Fruit fly (Drosophila melanogaster) whole organism, embryonic: ENCODE data around the gene CG14082.

Experiments used
- CG10209 ChIP-seq: fragments of 200-800 bp; sonication (Bioruptor generic); optimal IDR thresholded peaks from 3 replicates; lab custom pipeline; 2017; ENCODE audit warnings: missing biosample characterization, mild to moderate bottlenecking, missing genetic modification characterization, missing genetic modification reagents
- CG10267 ChIP-seq: fragments of 200-800 bp; sonication (Bioruptor generic); optimal IDR thresholded peaks from 2 replicates; lab custom pipeline; 2018; ENCODE audit warnings: missing biosample characterization, mild to moderate bottlenecking, missing genetic modification characterization, moderate library complexity
- CG10565 ChIP-seq: fragments of 200-800 bp; sonication (Bioruptor generic); optimal IDR thresholded peaks from 3 replicates; lab custom pipeline; 2016; ENCODE audit warnings: missing biosample characterization, mild to moderate bottlenecking, missing genetic modification characterization
- CG11456 ChIP-seq: fragments of 200-800 bp; sonication (Bioruptor generic); IDR thresholded peaks from 3 replicates; pipeline ENCODE4 v1.3.6; 2022; ENCODE audit warnings: missing biosample characterization, missing genetic modification characterization
- CG11696 ChIP-seq: fragments of 200-800 bp; sonication (Bioruptor generic); IDR thresholded peaks from 2 replicates; pipeline ENCODE4 v1.3.6; 2022; ENCODE audit warnings: missing biosample characterization, missing genetic modification characterization
- CG12391 ChIP-seq: fragments of 200-800 bp; sonication (Bioruptor generic); optimal IDR thresholded peaks from 3 replicates; lab custom pipeline; 2018; ENCODE audit warnings: missing biosample characterization, mild to moderate bottlenecking, missing genetic modification characterization, moderate library complexity
- CG13775 ChIP-seq: fragments of 200-800 bp; sonication (Bioruptor generic); optimal IDR thresholded peaks from 3 replicates; lab custom pipeline; 2017; ENCODE audit warnings: missing biosample characterization, mild to moderate bottlenecking, missing genetic modification characterization
- CG13894 ChIP-seq: fragments of 200-800 bp; sonication (Bioruptor generic); optimal IDR thresholded peaks from 3 replicates; lab custom pipeline; 2018; ENCODE audit warnings: missing biosample characterization, mild to moderate bottlenecking, missing genetic modification characterization, moderate library complexity
- CG14667 ChIP-seq: fragments of 200-800 bp; sonication (Bioruptor generic); IDR thresholded peaks from 2 replicates; pipeline ENCODE4 v1.3.6; 2022; ENCODE audit warnings: missing biosample characterization, missing genetic modification characterization
- CG15696 ChIP-seq: fragments of 200-800 bp; sonication (Bioruptor generic); optimal IDR thresholded peaks from 2 replicates; lab custom pipeline; 2019; ENCODE audit warnings: missing biosample characterization, mild to moderate bottlenecking, missing genetic modification characterization, moderate library complexity
- CG1602 ChIP-seq: fragments of 200-800 bp; sonication (Bioruptor generic); optimal IDR thresholded peaks from 3 replicates; lab custom pipeline; 2016; ENCODE audit warnings: missing biosample characterization, missing genetic modification characterization
- CG18764 ChIP-seq: fragments of 200-800 bp; sonication (Bioruptor generic); optimal IDR thresholded peaks from 3 replicates; lab custom pipeline; 2016; ENCODE audit warnings: missing biosample characterization, missing genetic modification characterization
- CG2120 ChIP-seq: fragments of 200-800 bp; sonication (Bioruptor generic); optimal IDR thresholded peaks from 3 replicates; lab custom pipeline; 2016; ENCODE audit warnings: missing biosample characterization, missing genetic modification characterization
- CG3281 ChIP-seq: fragments of 200-800 bp; sonication (Bioruptor generic); optimal IDR thresholded peaks from 3 replicates; lab custom pipeline; 2017; ENCODE audit warnings: missing biosample characterization, mild to moderate bottlenecking, missing genetic modification characterization
- CG4820 ChIP-seq: fragments of 200-800 bp; sonication (Bioruptor generic); optimal IDR thresholded peaks from 3 replicates; lab custom pipeline; 2016; ENCODE audit warnings: missing biosample characterization, missing genetic modification characterization
- CG6854 ChIP-seq: fragments of 200-800 bp; sonication (Bioruptor generic); optimal IDR thresholded peaks from 3 replicates; lab custom pipeline; 2017; ENCODE audit warnings: missing biosample characterization, mild to moderate bottlenecking, missing genetic modification characterization
- CG8924 ChIP-seq: fragments of 200-800 bp; optimal IDR thresholded peaks from 3 replicates; lab custom pipeline; 2019; ENCODE audit warnings: missing biosample characterization, mild to moderate bottlenecking, missing genetic modification characterization, moderate library complexity
- CG9437 ChIP-seq: fragments of 200-800 bp; sonication (Bioruptor generic); optimal IDR thresholded peaks from 2 replicates; lab custom pipeline; 2018; ENCODE audit warnings: missing biosample characterization, mild to moderate bottlenecking, missing genetic modification characterization
- CHES-1-like ChIP-seq: fragments of 200-800 bp; sonication (Bioruptor generic); optimal IDR thresholded peaks from 2 replicates; lab custom pipeline; 2016; ENCODE audit warnings: missing biosample characterization, missing genetic modification characterization
- D19A ChIP-seq: fragments of 200-800 bp; optimal IDR thresholded peaks from 3 replicates; lab custom pipeline; 2019; ENCODE audit warnings: missing biosample characterization, mild to moderate bottlenecking, missing genetic modification characterization, moderate library complexity
- Dbx ChIP-seq: fragments of 200-800 bp; sonication (Bioruptor generic); IDR thresholded peaks from 3 replicates; pipeline ENCODE4 v1.3.6; 2022; ENCODE audit warnings: missing biosample characterization, missing genetic modification characterization
- Drgx ChIP-seq: fragments of 200-800 bp; sonication (Bioruptor generic); IDR thresholded peaks from 2 replicates; pipeline ENCODE4 v1.3.6; 2022; ENCODE audit warnings: missing biosample characterization, missing genetic modification characterization
- E2f2 ChIP-seq: fragments of 200-800 bp; sonication (Bioruptor generic); IDR thresholded peaks from 2 replicates; pipeline ENCODE4 v1.3.6; 2022; ENCODE audit warnings: missing biosample characterization, missing genetic modification characterization
- Fer2 ChIP-seq: fragments of 200-800 bp; sonication (Bioruptor generic); optimal IDR thresholded peaks from 2 replicates; lab custom pipeline; 2018; ENCODE audit warnings: missing biosample characterization, mild to moderate bottlenecking, missing genetic modification characterization, moderate library complexity
- HHEX ChIP-seq: fragments of 200-800 bp; sonication (Bioruptor generic); optimal IDR thresholded peaks from 3 replicates; lab custom pipeline; 2017; ENCODE audit warnings: missing biosample characterization, mild to moderate bottlenecking, missing genetic modification characterization, missing genetic modification reagents
- Hsf ChIP-seq: fragments of 200-800 bp; sonication (Bioruptor generic); optimal IDR thresholded peaks from 3 replicates; lab custom pipeline; 2016; ENCODE audit warnings: missing biosample characterization, missing genetic modification characterization
- Mrtf ChIP-seq: fragments of 200-800 bp; sonication (Bioruptor generic); IDR thresholded peaks from 3 replicates; pipeline ENCODE4 v1.3.6; 2022; ENCODE audit warnings: missing biosample characterization, missing genetic modification characterization
- Pdp1 ChIP-seq, 2 experiments: fragments of 200-800 bp; sonication (Bioruptor generic); optimal IDR thresholded peaks; 3 replicates each; lab custom pipeline; 2016; ENCODE audit warnings: missing biosample characterization in 2 of 2, missing genetic modification characterization in 2 of 2, mild to moderate bottlenecking in 1 of 2, moderate library complexity in 1 of 2
- az2 ChIP-seq: fragments of 200-800 bp; sonication (Bioruptor generic); optimal IDR thresholded peaks from 3 replicates; lab custom pipeline; 2016; ENCODE audit warnings: missing biosample characterization, missing genetic modification characterization
- dimm ChIP-seq: fragments of 200-800 bp; sonication (Bioruptor generic); IDR thresholded peaks from 2 replicates; pipeline ENCODE4 v1.3.6; 2022; ENCODE audit warnings: missing biosample characterization, missing genetic modification characterization
- ewg ChIP-seq: fragments of 200-800 bp; sonication (Bioruptor generic); optimal IDR thresholded peaks from 3 replicates; lab custom pipeline; 2017; ENCODE audit warnings: mild to moderate bottlenecking, missing biosample characterization, missing genetic modification reagents, missing genetic modification characterization
- fu2 ChIP-seq: fragments of 200-800 bp; sonication (Bioruptor generic); optimal IDR thresholded peaks from 2 replicates; lab custom pipeline; 2016; ENCODE audit warnings: missing biosample characterization, missing genetic modification characterization
- gcm ChIP-seq: fragments of 200-800 bp; sonication (Bioruptor generic); optimal IDR thresholded peaks from 2 replicates; lab custom pipeline; 2019; ENCODE audit warnings: missing biosample characterization, mild to moderate bottlenecking, missing genetic modification characterization, moderate library complexity
- gfzf ChIP-seq: fragments of 200-800 bp; sonication (Bioruptor generic); optimal IDR thresholded peaks from 2 replicates; lab custom pipeline; 2016; ENCODE audit warnings: missing biosample characterization, mild to moderate bottlenecking, missing genetic modification characterization, moderate library complexity
- ham ChIP-seq: fragments of 200-800 bp; sonication (Bioruptor generic); IDR thresholded peaks from 2 replicates; pipeline ENCODE4 v1.3.6; 2022; ENCODE audit warnings: missing biosample characterization, missing genetic modification characterization
- ind ChIP-seq: fragments of 200-800 bp; sonication (Bioruptor generic); optimal IDR thresholded peaks from 3 replicates; lab custom pipeline; 2016; ENCODE audit warnings: missing biosample characterization, missing genetic modification characterization
- kni ChIP-seq: fragments of 200-800 bp; sonication (Bioruptor generic); optimal IDR thresholded peaks from 3 replicates; lab custom pipeline; 2017; ENCODE audit warnings: mild to moderate bottlenecking, missing biosample characterization, missing genetic modification reagents, missing genetic modification characterization
- luna ChIP-seq: fragments of 200-800 bp; sonication (Bioruptor generic); optimal IDR thresholded peaks from 2 replicates; lab custom pipeline; 2016; ENCODE audit warnings: missing biosample characterization, missing genetic modification characterization
- oc ChIP-seq: fragments of 200-800 bp; sonication (Bioruptor generic); optimal IDR thresholded peaks from 2 replicates; lab custom pipeline; 2018; ENCODE audit warnings: missing biosample characterization, mild to moderate bottlenecking, missing genetic modification characterization, moderate library complexity
- odd ChIP-seq: fragments of 200-800 bp; sonication (Bioruptor generic); optimal IDR thresholded peaks from 2 replicates; lab custom pipeline; 2017; ENCODE audit warnings: missing biosample characterization, mild to moderate bottlenecking, missing genetic modification characterization
- pho ChIP-seq: fragments of 200-800 bp; sonication (Bioruptor generic); optimal IDR thresholded peaks from 2 replicates; lab custom pipeline; 2016; ENCODE audit warnings: missing biosample characterization, missing genetic modification characterization
- phol ChIP-seq: fragments of 200-800 bp; sonication (Bioruptor generic); optimal IDR thresholded peaks from 3 replicates; lab custom pipeline; 2018; ENCODE audit warnings: missing biosample characterization, mild to moderate bottlenecking, missing genetic modification characterization, moderate library complexity
- prd ChIP-seq, 3 experiments: fragments of >200 bp in 2 of 3; fragments of 200-800 bp in 1 of 3; sonication (Bioruptor generic) in 1 of 3; optimal IDR thresholded peaks in 2 of 3; IDR thresholded peaks in 1 of 3; 2 replicates in 2 of 3; 3 replicates in 1 of 3; pipeline versions ENCODE4 v1.3.6 to Lab custom; 2017 to 2022; ENCODE audit warnings: missing biosample characterization in 1 of 3, missing genetic modification characterization in 1 of 3
- ranshi ChIP-seq: fragments of 200-800 bp; sonication (Bioruptor generic); IDR thresholded peaks from 2 replicates; pipeline ENCODE4 v1.3.6; 2022; ENCODE audit warnings: missing biosample characterization, missing genetic modification characterization
- row ChIP-seq: fragments of 200-800 bp; sonication (Bioruptor generic); IDR thresholded peaks from 3 replicates; pipeline ENCODE4 v1.3.6; 2022; ENCODE audit warnings: missing biosample characterization, missing genetic modification characterization
- run ChIP-seq: fragments of 200-800 bp; sonication (Bioruptor generic); optimal IDR thresholded peaks from 3 replicates; lab custom pipeline; 2018; ENCODE audit warnings: missing biosample characterization, mild to moderate bottlenecking, missing genetic modification characterization
- tio ChIP-seq: fragments of 200-800 bp; sonication (Bioruptor generic); optimal IDR thresholded peaks from 2 replicates; lab custom pipeline; 2017; ENCODE audit warnings: missing biosample characterization, missing genetic modification characterization, inconsistent platforms
- zfh2 ChIP-seq: fragments of 200-800 bp; sonication (Bioruptor generic); optimal IDR thresholded peaks from 2 replicates; lab custom pipeline; 2016; ENCODE audit warnings: missing biosample characterization, missing genetic modification characterization

Gene CG14082

DNA sequence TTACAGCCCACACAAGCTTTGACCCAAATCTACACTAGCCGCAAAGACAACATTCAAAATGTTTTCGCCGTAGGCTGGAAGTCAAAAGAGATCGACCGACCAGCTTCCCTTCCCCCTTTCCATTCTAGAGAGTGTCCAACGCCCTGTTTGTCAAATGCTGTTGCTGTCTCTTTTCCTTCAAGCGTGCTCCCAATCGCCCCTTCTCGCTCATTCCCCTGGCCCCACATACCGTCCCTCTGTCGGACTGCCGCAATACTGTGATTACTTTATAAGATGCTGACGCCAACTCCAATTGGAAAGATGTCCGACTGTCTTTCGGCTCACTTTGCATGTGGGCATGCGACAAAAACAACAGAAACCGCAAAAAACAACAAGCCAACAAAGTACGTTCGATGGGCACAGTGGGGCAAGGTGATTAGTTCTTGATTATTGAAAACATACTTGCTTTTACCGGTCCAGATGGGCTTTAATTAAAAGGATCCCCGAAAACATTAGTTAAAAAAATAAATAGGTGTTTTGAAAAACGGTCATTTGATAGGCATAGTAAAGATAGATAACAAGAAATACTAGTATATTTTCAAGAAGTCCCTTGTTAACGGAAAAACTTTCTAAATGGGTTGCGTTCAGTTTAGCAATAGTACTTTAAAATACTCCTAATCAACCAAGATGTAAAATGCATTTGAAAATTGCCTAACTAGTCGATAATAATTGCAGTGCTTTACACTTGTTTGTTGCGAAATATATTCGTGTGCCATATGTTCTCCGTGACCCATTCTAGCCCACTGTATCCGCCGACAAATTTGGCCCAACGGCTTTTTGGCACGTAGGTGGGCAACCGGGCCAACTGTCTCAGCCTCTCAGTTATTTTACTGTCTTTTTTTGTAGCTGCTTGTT is 58.7 kb downstream of the CG14082 start:
- TF ChIP-seq pho (GFP tag; lab: Kevin White, UChicago) (peak; percentile 28), prd (optimal IDR thresholded peaks at IDR 0.05; lab: Kevin White, UChicago) (no peak), prd (GFP tag; IDR thresholded peaks at IDR 0.05; lab: Robert Waterston, UW) (peak; percentile 18; the same call in 1 of the 3 replicates), ind (peak; percentile 40), tio (GFP tag; lab: Kevin White, UChicago) (peak; percentile 7), CG9437 (GFP tag; lab: Kevin White, UChicago) (peak; percentile 40), CG10209 (GFP tag; lab: Kevin White, UChicago) (peak; percentile 15), ham (no peak), CG10267 (tag; lab: Kevin White, UChicago) (peak; percentile 14), kni (GFP tag; lab: Kevin White, UChicago) (no peak), D19A (tag; lab: Kevin White, UChicago) (peak; percentile 39), luna (GFP tag; lab: Kevin White, UChicago) (no peak), phol (tag; lab: Kevin White, UChicago) (peak; percentile 56), CHES-1-like (GFP tag; lab: Kevin White, UChicago) (peak; percentile 46), CG18764 (no peak), az2 (GFP tag; lab: Kevin White, UChicago) (peak; percentile 30), Fer2 (tag; lab: Kevin White, UChicago) (no peak), fu2 (GFP tag; lab: Kevin White, UChicago) (peak; percentile 7), CG13775 (peak; percentile 10), dimm (GFP tag; lab: Robert Waterston, UW) (no peak), CG3281 (GFP tag; lab: Kevin White, UChicago) (peak; percentile 58), Mrtf (no peak), CG11696 (GFP tag; lab: Robert Waterston, UW) (0 out of 2 replicates have a peak, but pooled peaks have one; percentile 9), HHEX (GFP tag; lab: Kevin White, UChicago) (peak; percentile 25), gcm (GFP tag; lab: Kevin White, UChicago) (no peak), CG8924 (peak; percentile 31), CG6854 (GFP tag; lab: Kevin White, UChicago) (peak; percentile 33), ewg (GFP tag; lab: Kevin White, UChicago) (peak; percentile 4), CG14667 (GFP tag; lab: Robert Waterston, UW) (no peak), CG11456 (peak; percentile 64; the same call in 1 of the 3 replicates), CG15696 (tag; lab: Kevin White, UChicago) (no peak), CG1602 (GFP tag; lab: Kevin White, UChicago) (no peak), ranshi (no peak), Dbx (0 out of 3 replicates have a peak, but pooled peaks have one; percentile 33), odd (no peak), CG13894 (tag; lab: Kevin White, UChicago) (peak; percentile 41), CG4820 (GFP tag; lab: Kevin White, UChicago) (peak; percentile 1), Pdp1 (GFP tag; optimal IDR thresholded peaks at IDR 0.05; lab: Kevin White, UChicago) (peak; percentile 13 to 30), run (tag; lab: Kevin White, UChicago) (no peak), E2f2 (GFP tag; lab: Robert Waterston, UW) (0 out of 2 replicates have a peak, but pooled peaks have one; percentile 9), CG12391 (tag; lab: Kevin White, UChicago) (peak; percentile 17), Hsf (GFP tag; lab: Kevin White, UChicago) (peak; percentile 42), zfh2 (GFP tag; lab: Kevin White, UChicago) (peak; percentile 14), Drgx (GFP tag; lab: Robert Waterston, UW) (peak; percentile 37; the same call in 1 of the 2 replicates), gfzf (GFP tag; lab: Kevin White, UChicago) (no peak), CG2120 (peak; percentile 56), oc (peak; percentile 8), CG10565 (GFP tag; lab: Kevin White, UChicago) (no peak), row (peak; percentile 45; the same call in 2 of the 3 replicates)
